Fruit fly (Drosophila melanogaster) ovary, adult (tissue): ENCODE measurements around the gene nAChRalpha6.

Experiments used
- CG17801 ChIP-seq: fragments of 200-800 bp; optimal IDR thresholded peaks from 2 replicates; lab custom pipeline; 2019; ENCODE audit warnings: missing biosample characterization, mild to moderate bottlenecking, missing genetic modification characterization, moderate library complexity; ENCODE audit not compliant: partially characterized antibody

Gene nAChRalpha6

DNA sequence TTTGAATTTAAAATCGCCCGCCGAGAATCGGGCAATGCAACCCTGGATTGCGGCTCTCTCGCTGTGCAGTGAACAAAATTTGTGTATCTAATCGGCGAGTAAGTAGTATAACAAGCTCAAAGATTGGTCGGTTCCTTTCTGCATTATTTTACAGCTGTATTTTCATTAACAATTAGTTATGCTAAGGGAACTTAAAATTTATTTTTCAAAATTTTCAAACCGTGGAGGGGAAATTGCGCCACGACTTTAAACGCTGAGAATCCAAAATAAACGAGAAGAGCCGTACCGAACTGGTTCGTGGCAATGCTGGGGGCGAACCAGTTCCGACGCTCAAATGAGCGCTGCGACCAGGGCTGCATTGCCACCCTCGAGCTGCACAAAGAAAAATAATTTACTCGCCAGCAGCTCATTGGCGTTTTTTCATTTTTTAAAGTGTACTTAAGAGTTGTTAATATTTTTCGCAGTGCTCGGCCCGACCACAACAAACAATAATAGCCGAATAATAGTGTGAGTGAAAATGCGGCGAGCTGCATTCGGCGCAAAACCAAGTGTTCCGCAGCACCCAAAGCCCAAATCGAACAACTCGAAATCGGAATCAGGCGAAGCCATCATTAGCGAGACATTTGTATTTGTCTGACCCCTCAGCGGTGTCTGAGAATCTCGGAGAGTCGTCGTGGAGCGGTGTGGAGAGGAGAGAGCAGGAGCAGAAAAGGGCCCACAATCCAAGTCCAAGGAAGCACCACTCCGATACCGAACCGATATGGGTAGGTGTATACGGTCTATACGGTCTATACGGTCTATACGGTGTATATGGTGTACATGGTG is 127.8 kb downstream of the nAChRalpha6 start, which contains the start of gene zf30C:
Gene zf30C (plus strand): TSS at position 353 of the 825 bp plus-strand sequence.
- TF ChIP-seq CG17801 (GFP tag; lab: Kevin White, UChicago): peak; percentile 61

- no peak for TF ChIP-seq CG17801 (GFP tag; lab: Kevin White, UChicago)
These were observed 131.2 kb downstream of the nAChRalpha6 start for dm6 chr2L:9754817-9755216.

dm6 chr2L:9753357-9753756 is 132.7 kb downstream of the nAChRalpha6 start:
- no peak for TF ChIP-seq CG17801 (GFP tag; lab: Kevin White, UChicago)

DNA sequence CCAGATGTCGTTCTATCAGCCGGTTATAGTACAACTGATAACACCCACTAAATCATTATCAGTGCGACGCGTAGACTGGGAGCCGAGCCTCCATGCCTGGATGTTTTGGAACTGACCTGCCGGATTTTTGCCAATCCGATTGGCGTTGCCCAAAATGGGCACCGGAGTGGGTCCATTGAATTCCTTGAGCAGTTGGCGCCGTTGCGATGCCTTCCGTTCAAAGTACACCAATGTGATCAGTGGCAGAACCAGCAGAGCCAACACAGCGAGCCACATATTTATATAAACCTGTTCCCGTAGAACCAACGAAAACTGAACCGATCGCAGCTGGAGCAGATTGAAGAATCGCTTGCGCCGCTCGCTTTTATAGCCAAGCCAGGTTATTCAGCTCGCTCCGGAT is 136.3 kb downstream of the nAChRalpha6 start, which contains the start of gene Cyp4e3:
Gene Cyp4e3 (minus strand): TSS at position 327 of the 400 bp plus-strand sequence.
- no peak for TF ChIP-seq CG17801 (GFP tag; lab: Kevin White, UChicago)

dm6 chr2L:9746236-9747225 is 139.5 kb downstream of the nAChRalpha6 start, which contains the start of gene Nckx30C:
Gene Nckx30C (minus strand): TSS chr2L:9746495.
- TF ChIP-seq CG17801 (GFP tag; lab: Kevin White, UChicago): no peak

- TF ChIP-seq CG17801 (GFP tag; lab: Kevin White, UChicago): no peak
These were observed 141.4 kb downstream of the nAChRalpha6 start for dm6 chr2L:9744634-9745033.

dm6 chr2L:9743823-9744222 is 142.2 kb downstream of the nAChRalpha6 start:
- TF ChIP-seq CG17801 (GFP tag; lab: Kevin White, UChicago): no peak
